Worm (Caenorhabditis elegans): ENCODE results near the gene F41G3.21.

- no peak for TF ChIP-seq ztf-11 (tag; optimal IDR thresholded peaks at IDR 0.05)
- no peak for TF ChIP-seq mep-1 (tag; optimal IDR thresholded peaks at IDR 0.05)
- TF ChIP-seq ama-1 (optimal IDR thresholded peaks at IDR 0.05) = no peak
- TF ChIP-seq nhr-237 (tag; optimal IDR thresholded peaks at IDR 0.05) = no peak
Measured at ce11 chrII:6709680-6710079, 43.1 kb downstream of the F41G3.21 start.

All from whole organism, L1 larva.